Fruit fly (Drosophila melanogaster): Measurements from ENCODE around the gene twit.

twit gene

dm6 chr2L:20805624-20806339 is 46.6 kb upstream of the twit start (continued):
- TF ChIP-seq CG17829 (tag; optimal IDR thresholded peaks at IDR 0.05) (peak; percentile 96), esg (GFP tag; conservative IDR thresholded peaks at IDR 0.05) (peak; percentile 95), CG31441 (GFP tag; IDR thresholded peaks at IDR 0.05) (peak; percentile 97), CG7987 (GFP tag; optimal IDR thresholded peaks at IDR 0.05) (peak; percentile 88), D19B (GFP tag; optimal IDR thresholded peaks at IDR 0.05) (peak; percentile 100), MBD-R2 (GFP tag; IDR thresholded peaks at IDR 0.05) (peak; percentile 85), Hr3 (GFP tag; optimal IDR thresholded peaks at IDR 0.05) (peak; percentile 96), Rx (GFP tag; IDR thresholded peaks at IDR 0.05) (peak; percentile 89), gfzf (GFP tag; optimal IDR thresholded peaks at IDR 0.05) (no peak), TFAM (GFP tag; optimal IDR thresholded peaks at IDR 0.05) (peak; percentile 71), wdn (GFP tag; IDR thresholded peaks at IDR 0.05) (peak; percentile 92), Dp (GFP tag; optimal IDR thresholded peaks at IDR 0.05) (peak; percentile 12), Asciz (GFP tag; optimal IDR thresholded peaks at IDR 0.05) (peak; percentile 94), grn (GFP tag; optimal IDR thresholded peaks at IDR 0.05) (peak; percentile 58), zfh2 (GFP tag; optimal IDR thresholded peaks at IDR 0.05) (peak; percentile 88), ERR (GFP tag; optimal IDR thresholded peaks at IDR 0.05) (peak; percentile 43), hbn (GFP tag; IDR thresholded peaks at IDR 0.05; ENCODE audit: partially characterized antibody) (0 out of 2 replicates have a peak, but pooled peaks have one; percentile 34), phol (tag; optimal IDR thresholded peaks at IDR 0.05) (peak; percentile 95), CG18476 (GFP tag; optimal IDR thresholded peaks at IDR 0.05) (peak; percentile 88), sens-2 (GFP tag; IDR thresholded peaks at IDR 0.05) (peak; percentile 74), az2 (GFP tag; optimal IDR thresholded peaks at IDR 0.05) (peak; percentile 95), cg (GFP tag; optimal IDR thresholded peaks at IDR 0.05) (no peak), mam (GFP tag; optimal IDR thresholded peaks at IDR 0.05) (peak; percentile 76), CG31388 (GFP tag; optimal IDR thresholded peaks at IDR 0.05) (peak; percentile 89), CG3726 (GFP tag; IDR thresholded peaks at IDR 0.05) (peak; percentile 93), fd64A (GFP tag; optimal IDR thresholded peaks at IDR 0.05) (peak; percentile 84), nmo (GFP tag; optimal IDR thresholded peaks at IDR 0.05) (peak; percentile 96), Hmx (GFP tag; optimal IDR thresholded peaks at IDR 0.05) (no peak), H15 (GFP tag; IDR thresholded peaks at IDR 0.05) (peak; percentile 92), Atf-2 (GFP tag; optimal IDR thresholded peaks at IDR 0.05) (peak; percentile 69), scrt (GFP tag; optimal IDR thresholded peaks at IDR 0.05) (peak; percentile 89), CG9727 (GFP tag; optimal IDR thresholded peaks at IDR 0.05) (peak; percentile 96), Camta (GFP tag; optimal IDR thresholded peaks at IDR 0.05) (peak; percentile 74), crol (GFP tag; IDR thresholded peaks at IDR 0.05) (peak; percentile 56), salm (tag; optimal IDR thresholded peaks at IDR 0.05) (peak; percentile 92), run (tag; optimal IDR thresholded peaks at IDR 0.05) (peak; percentile 96), CG16863 (GFP tag; optimal IDR thresholded peaks at IDR 0.05) (peak; percentile 80), CG13894 (tag; optimal IDR thresholded peaks at IDR 0.05) (peak; percentile 93), CG4820 (GFP tag; optimal IDR thresholded peaks at IDR 0.05) (peak; percentile 90), CG6175 (GFP tag; IDR thresholded peaks at IDR 0.05) (peak; percentile 86), CG33213 (GFP tag; optimal IDR thresholded peaks at IDR 0.05) (peak; percentile 6), CG7963 (GFP tag; IDR thresholded peaks at IDR 0.05; ENCODE audit: partially characterized antibody) (peak; percentile 70), Fer2 (tag; optimal IDR thresholded peaks at IDR 0.05) (peak; percentile 91), CG12236 (GFP tag; optimal IDR thresholded peaks at IDR 0.05) (peak; percentile 47), klu (GFP tag; IDR thresholded peaks at IDR 0.05) (peak; percentile 91), Neu2 (GFP tag; optimal IDR thresholded peaks at IDR 0.05; ENCODE audit: borderline replicate concordance) (no peak), croc (GFP tag; conservative IDR thresholded peaks at IDR 0.05) (peak; percentile 91), CG9932 (GFP tag; IDR thresholded peaks at IDR 0.05) (peak; percentile 95), trh (GFP tag; optimal IDR thresholded peaks at IDR 0.05) (peak; percentile 84), sqz (GFP tag; optimal IDR thresholded peaks at IDR 0.05) (peak; percentile 83)

All from whole organism, embryonic.